Worm (Caenorhabditis elegans) whole organism, late embryonic: ENCODE measurements around the gene rgs-4.

Experiments
- C08G9.2 ChIP-seq: sonication (generic microtip); optimal IDR thresholded peaks from 2 replicates; lab custom pipeline; 2016; ENCODE audit warnings: mild to moderate bottlenecking, missing genetic modification characterization, moderate library complexity, missing compliant biosample characterization
- F13H6.1 ChIP-seq: sonication (generic microtip); optimal IDR thresholded peaks from 2 replicates; lab custom pipeline; 2016; ENCODE audit warnings: missing genetic modification characterization, missing compliant biosample characterization
- K09A11.1 ChIP-seq: sonication (generic microtip); optimal IDR thresholded peaks from 2 replicates; lab custom pipeline; 2017; ENCODE audit warnings: antibody characterized with exemption, mild to moderate bottlenecking, missing genetic modification characterization, missing compliant biosample characterization; ENCODE audit not compliant: insufficient read depth
- T23F11.4 ChIP-seq: fragments of 200-800 bp; sonication (Bioruptor generic); optimal IDR thresholded peaks from 2 replicates; lab custom pipeline; 2018; ENCODE audit warnings: mild to moderate bottlenecking, missing genetic modification characterization, missing compliant biosample characterization
- Y22D7AL.16 ChIP-seq: sonication (generic microtip); optimal IDR thresholded peaks from 2 replicates; lab custom pipeline; 2016; ENCODE audit warnings: missing genetic modification characterization, missing compliant biosample characterization
- ceh-14 ChIP-seq: sonication (generic microtip); optimal IDR thresholded peaks from 2 replicates; lab custom pipeline; 2016; ENCODE audit warnings: missing genotype, missing genetic modification characterization, missing compliant biosample characterization
- ceh-2 ChIP-seq: sonication (generic microtip); optimal IDR thresholded peaks from 2 replicates; lab custom pipeline; 2016; ENCODE audit warnings: missing genotype, missing genetic modification characterization, missing compliant biosample characterization
- ceh-22 ChIP-seq: sonication (generic microtip); optimal IDR thresholded peaks from 2 replicates; lab custom pipeline; 2017; ENCODE audit warnings: missing biosample characterization, missing genetic modification characterization
- ceh-45 ChIP-seq: fragments of 200-800 bp; sonication (Bioruptor generic); IDR thresholded peaks from 2 replicates; pipeline ENCODE4 v1.3.6; 2022; ENCODE audit warnings: missing genetic modification reagents, missing genetic modification characterization, missing compliant biosample characterization
- ceh-48 ChIP-seq: sonication (generic microtip); optimal IDR thresholded peaks from 2 replicates; lab custom pipeline; 2016; ENCODE audit warnings: missing genetic modification characterization, inconsistent platforms, missing compliant biosample characterization
- ceh-6 ChIP-seq: fragments of 200-800 bp; sonication (Bioruptor generic); optimal IDR thresholded peaks from 2 replicates; lab custom pipeline; 2018; ENCODE audit warnings: mild to moderate bottlenecking, missing genetic modification characterization, missing compliant biosample characterization
- ceh-9 ChIP-seq: sonication (generic microtip); optimal IDR thresholded peaks from 2 replicates; lab custom pipeline; 2016; ENCODE audit warnings: mild to moderate bottlenecking, missing genetic modification characterization, inconsistent platforms, missing compliant biosample characterization
- dmd-4 ChIP-seq: sonication (generic microtip); optimal IDR thresholded peaks from 2 replicates; lab custom pipeline; 2016; ENCODE audit warnings: borderline replicate concordance, missing genetic modification characterization, missing compliant biosample characterization
- dve-1 ChIP-seq: sonication (generic microtip); optimal IDR thresholded peaks from 2 replicates; lab custom pipeline; 2017; ENCODE audit warnings: antibody characterized with exemption, mild to moderate bottlenecking, missing genetic modification characterization, missing compliant biosample characterization
- elt-2 ChIP-seq: sonication (generic microtip); optimal IDR thresholded peaks from 2 replicates; lab custom pipeline; 2016; ENCODE audit warnings: missing genetic modification reagents, missing genetic modification characterization, missing compliant biosample characterization
- ets-4 ChIP-seq: sonication (generic microtip); optimal IDR thresholded peaks from 2 replicates; lab custom pipeline; 2016; ENCODE audit warnings: missing genetic modification characterization, missing compliant biosample characterization
- eyg-1 ChIP-seq: sonication (generic microtip); optimal IDR thresholded peaks from 2 replicates; lab custom pipeline; 2016; ENCODE audit warnings: missing genotype, missing genetic modification characterization, missing compliant biosample characterization
- fax-1 ChIP-seq: sonication (generic microtip); optimal IDR thresholded peaks from 2 replicates; lab custom pipeline; 2016; ENCODE audit warnings: missing genotype, missing genetic modification characterization, missing compliant biosample characterization
- fkh-10 ChIP-seq: fragments of 150-350 bp; optimal IDR thresholded peaks from 2 replicates; lab custom pipeline; 2014; ENCODE audit warnings: missing biosample characterization, missing genetic modification reagents, missing genetic modification characterization
- hlh-13 ChIP-seq: fragments of 200-800 bp; sonication (Bioruptor generic); optimal IDR thresholded peaks from 2 replicates; lab custom pipeline; 2018; ENCODE audit warnings: mild to moderate bottlenecking, missing genetic modification characterization, missing compliant biosample characterization
- hlh-15 ChIP-seq: sonication (generic microtip); optimal IDR thresholded peaks from 2 replicates; lab custom pipeline; 2016; ENCODE audit warnings: missing genetic modification characterization, missing compliant biosample characterization
- hlh-30 ChIP-seq: sonication (generic microtip); optimal IDR thresholded peaks from 2 replicates; lab custom pipeline; 2017; ENCODE audit warnings: antibody characterized with exemption, missing genetic modification characterization, missing compliant biosample characterization; ENCODE audit not compliant: insufficient read depth
- hlh-8 ChIP-seq: sonication (generic microtip); optimal IDR thresholded peaks from 2 replicates; lab custom pipeline; 2016; ENCODE audit warnings: missing genotype, missing genetic modification characterization, missing compliant biosample characterization
- lin-11 ChIP-seq: fragments of 200-800 bp; sonication (Bioruptor generic); optimal IDR thresholded peaks from 2 replicates; lab custom pipeline; 2018; ENCODE audit warnings: mild to moderate bottlenecking, missing genetic modification characterization, missing compliant biosample characterization
- nfya-1 ChIP-seq: sonication (generic microtip); optimal IDR thresholded peaks from 2 replicates; lab custom pipeline; 2017; ENCODE audit warnings: missing genetic modification characterization, mild to moderate bottlenecking, missing compliant biosample characterization, antibody characterized with exemption, moderate library complexity
- nhr-11 ChIP-seq: fragments of 150-350 bp; optimal IDR thresholded peaks from 2 replicates; lab custom pipeline; 2014; ENCODE audit warnings: missing biosample characterization, missing genetic modification characterization
- nhr-232 ChIP-seq: sonication (generic microtip); optimal IDR thresholded peaks from 2 replicates; lab custom pipeline; 2016; ENCODE audit warnings: missing genetic modification characterization, missing compliant biosample characterization
- npax-4 ChIP-seq: sonication (generic microtip); optimal IDR thresholded peaks from 2 replicates; lab custom pipeline; 2016; ENCODE audit warnings: missing genetic modification characterization, missing compliant biosample characterization
- odd-2 ChIP-seq: sonication (generic microtip); optimal IDR thresholded peaks from 2 replicates; lab custom pipeline; 2017; ENCODE audit warnings: antibody characterized with exemption, mild to moderate bottlenecking, missing genetic modification characterization, missing compliant biosample characterization
- pat-9 ChIP-seq: fragments of 200-800 bp; sonication (Bioruptor generic); optimal IDR thresholded peaks from 2 replicates; lab custom pipeline; 2018; ENCODE audit warnings: mild to moderate bottlenecking, missing genetic modification characterization, moderate library complexity, missing compliant biosample characterization
- pax-1 ChIP-seq: fragments of 150-350 bp; optimal IDR thresholded peaks from 2 replicates; lab custom pipeline; 2014; ENCODE audit warnings: missing biosample characterization, missing genetic modification characterization
- pha-4 ChIP-seq: fragments of 150-350 bp; optimal IDR thresholded peaks from 2 replicates; lab custom pipeline; 2018; ENCODE audit warnings: missing biosample characterization, missing genetic modification reagents, missing genetic modification characterization
- pqm-1 ChIP-seq: sonication (generic microtip); optimal IDR thresholded peaks from 2 replicates; lab custom pipeline; 2016; ENCODE audit warnings: missing genetic modification characterization, missing compliant biosample characterization
- ref-2 ChIP-seq: sonication (generic microtip); optimal IDR thresholded peaks from 2 replicates; lab custom pipeline; 2016; ENCODE audit warnings: missing genetic modification characterization, missing compliant biosample characterization
- rnt-1 ChIP-seq: sonication (generic microtip); optimal IDR thresholded peaks from 2 replicates; lab custom pipeline; 2016; ENCODE audit warnings: missing genetic modification characterization, missing compliant biosample characterization
- sdc-2 ChIP-seq: sonication (generic microtip); optimal IDR thresholded peaks from 2 replicates; lab custom pipeline; 2016; ENCODE audit warnings: missing genotype, missing genetic modification characterization, missing compliant biosample characterization
- sox-4 ChIP-seq: sonication (generic microtip); optimal IDR thresholded peaks from 2 replicates; lab custom pipeline; 2017; ENCODE audit warnings: mild to moderate bottlenecking, missing genetic modification characterization, inconsistent platforms, missing compliant biosample characterization
- syd-9 ChIP-seq: sonication (generic microtip); optimal IDR thresholded peaks from 2 replicates; lab custom pipeline; 2016; ENCODE audit warnings: mild to moderate bottlenecking, missing genetic modification characterization, moderate library complexity, missing compliant biosample characterization
- tbx-2 ChIP-seq: sonication (generic microtip); optimal IDR thresholded peaks from 2 replicates; lab custom pipeline; 2016; ENCODE audit warnings: missing genetic modification characterization, missing compliant biosample characterization
- tbx-7 ChIP-seq: sonication (generic microtip); optimal IDR thresholded peaks from 2 replicates; lab custom pipeline; 2016; ENCODE audit warnings: missing genotype, missing genetic modification characterization, missing compliant biosample characterization
- ttx-3 ChIP-seq: sonication (generic microtip); optimal IDR thresholded peaks from 2 replicates; lab custom pipeline; 2016; ENCODE audit warnings: missing genetic modification reagents, missing genetic modification characterization, missing compliant biosample characterization
- unc-3 ChIP-seq, 2 experiments: fragments of 200-800 bp in 1 of 2; sonication (Bioruptor generic) in 1 of 2; sonication (generic microtip) in 1 of 2; conservative IDR thresholded peaks in 1 of 2; optimal IDR thresholded peaks in 1 of 2; 2 replicates each; pipeline versions ENCODE4 v1.3.6 to Lab custom; 2016 to 2022; ENCODE audit warnings: missing compliant biosample characterization in 2 of 2, missing genetic modification characterization in 2 of 2, missing genetic modification reagents in 1 of 2
- unc-42 ChIP-seq: sonication (generic microtip); optimal IDR thresholded peaks from 2 replicates; lab custom pipeline; 2016; ENCODE audit warnings: missing genotype, missing genetic modification characterization, missing compliant biosample characterization
- ztf-16 ChIP-seq: sonication (generic microtip); optimal IDR thresholded peaks from 2 replicates; lab custom pipeline; 2017; ENCODE audit warnings: missing genetic modification characterization, missing compliant biosample characterization

rgs-4 gene

DNA sequence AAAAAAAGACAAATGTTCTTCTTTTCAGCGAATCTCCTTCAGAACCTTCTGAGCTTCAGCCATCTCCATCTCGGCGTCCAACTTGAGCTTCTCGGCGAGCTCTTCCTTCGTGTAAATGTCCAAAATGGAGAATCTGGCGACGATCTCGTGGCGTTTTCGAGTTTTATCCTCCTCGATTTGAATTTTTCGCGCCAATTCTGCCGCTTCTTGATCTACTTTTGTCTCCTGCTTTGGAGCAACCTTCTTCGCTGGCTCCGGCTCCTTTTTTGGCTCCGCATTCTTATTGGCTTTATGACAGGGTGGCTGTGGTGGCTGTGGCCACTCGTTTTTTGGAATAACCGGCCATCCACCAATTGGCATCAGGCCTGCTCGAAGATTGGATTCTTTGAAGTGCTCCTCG, 18.8 kb downstream of the rgs-4 start:
- TF ChIP-seq lin-11 (no peak), hlh-13 (GFP tag; lab: Kevin White, UChicago) (no peak), K09A11.1 (tag; lab: Kevin White, UChicago) (no peak), dmd-4 (tag; lab: Kevin White, UChicago) (no peak), ceh-2 (tag; lab: Kevin White, UChicago) (no peak), pat-9 (tag; lab: Kevin White, UChicago) (no peak)

DNA sequence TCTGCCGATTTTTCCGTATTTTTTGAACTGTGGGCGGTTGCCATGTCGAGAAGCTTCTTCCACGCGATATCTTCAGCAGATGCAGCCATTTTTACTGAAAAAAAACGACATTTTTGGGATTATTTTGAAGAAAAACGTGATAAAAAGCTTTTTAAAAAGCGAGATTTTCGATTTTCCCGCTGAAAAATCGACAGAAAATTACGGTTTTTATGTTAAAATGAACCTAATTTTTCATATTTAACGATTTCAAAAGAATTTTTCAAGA, 23.1 kb downstream of the rgs-4 start, which contains the start of gene Y38E10A.22:
Gene Y38E10A.22 (minus strand): TSS at position 101 of the 265 bp plus-strand sequence.
- no peak for TF ChIP-seq ceh-2 (tag; lab: Kevin White, UChicago)
- no peak for TF ChIP-seq unc-3 (GFP tag; conservative IDR thresholded peaks at IDR 0.05; lab: Robert Waterston, UW)
- no peak for TF ChIP-seq unc-3 (tag; optimal IDR thresholded peaks at IDR 0.05; lab: Kevin White, UChicago)
- TF ChIP-seq ceh-9 (tag; lab: Kevin White, UChicago) = no peak
- no peak for TF ChIP-seq ets-4 (tag; lab: Kevin White, UChicago)
- no peak for TF ChIP-seq ztf-16 (tag; lab: Kevin White, UChicago)
- TF ChIP-seq T23F11.4 = no peak
- no peak for TF ChIP-seq C08G9.2
- TF ChIP-seq dmd-4 (tag; lab: Kevin White, UChicago) = no peak
- no peak for TF ChIP-seq ceh-14
- TF ChIP-seq ceh-22 (tag; lab: Kevin White, UChicago) = no peak
- no peak for TF ChIP-seq hlh-30 (tag; lab: Kevin White, UChicago)
- no peak for TF ChIP-seq fax-1 (tag; lab: Kevin White, UChicago)
- no peak for TF ChIP-seq hlh-8 (tag; lab: Kevin White, UChicago)
- no peak for TF ChIP-seq fkh-10 (GFP tag; lab: Kevin White, UChicago)

DNA sequence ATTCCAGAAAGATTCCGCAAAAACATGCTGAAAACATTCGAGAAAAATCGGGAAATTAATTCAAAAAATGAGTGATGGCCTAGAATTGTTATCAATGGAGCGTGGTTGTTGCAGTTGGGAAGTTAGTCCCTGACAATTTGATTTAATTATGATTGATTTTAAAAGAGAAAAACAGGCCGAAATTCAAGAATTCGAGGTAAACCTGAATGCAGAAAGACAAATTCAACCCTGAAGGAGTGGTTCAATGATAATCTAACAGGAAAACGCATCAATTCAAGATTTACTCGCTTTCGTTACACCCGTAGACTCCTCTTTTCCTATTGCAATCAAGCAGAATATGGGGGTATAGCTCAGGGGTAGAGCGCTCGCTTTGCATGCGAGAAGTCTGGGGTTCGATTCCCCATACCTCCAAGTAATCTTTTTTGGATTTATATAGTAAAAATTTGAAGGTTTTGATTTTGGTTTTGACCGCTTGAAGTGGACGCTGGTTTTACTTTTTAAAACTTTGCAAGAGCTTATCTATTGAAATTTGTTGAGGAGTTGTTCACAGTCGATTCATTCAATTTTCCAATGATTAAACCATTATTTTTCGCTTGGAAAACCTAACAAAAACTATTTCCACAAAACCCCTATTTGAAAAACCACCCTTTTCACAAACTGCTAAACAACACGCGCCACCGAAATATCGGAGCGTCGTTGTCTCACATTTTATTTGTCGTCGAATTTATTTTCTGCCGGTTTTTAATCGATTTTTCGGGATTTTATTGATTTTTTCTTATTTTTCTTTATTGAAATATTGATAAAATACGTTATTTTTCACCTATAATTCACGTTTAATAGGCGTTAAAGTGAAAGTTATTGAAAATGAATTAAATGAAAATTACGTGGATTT, 23.7 kb downstream of the rgs-4 start:
- TF ChIP-seq pat-9 (tag; lab: Kevin White, UChicago) (no peak), hlh-30 (tag; lab: Kevin White, UChicago) (no peak), Y22D7AL.16 (tag; lab: Kevin White, UChicago) (no peak), dmd-4 (tag; lab: Kevin White, UChicago) (no peak), ztf-16 (tag; lab: Kevin White, UChicago) (no peak), lin-11 (peak; percentile 14), ceh-2 (tag; lab: Kevin White, UChicago) (peak; percentile 79), unc-3 (GFP tag; conservative IDR thresholded peaks at IDR 0.05; lab: Robert Waterston, UW) (no peak), unc-3 (tag; optimal IDR thresholded peaks at IDR 0.05; lab: Kevin White, UChicago) (peak; percentile 18), npax-4 (tag; lab: Kevin White, UChicago) (no peak), tbx-2 (peak; percentile 81), ceh-45 (GFP tag; lab: Robert Waterston, UW) (no peak), rnt-1 (tag; lab: Kevin White, UChicago) (peak; percentile 87), syd-9 (tag; lab: Kevin White, UChicago) (peak; percentile 25), hlh-15 (tag; lab: Kevin White, UChicago) (peak; percentile 28), fkh-10 (GFP tag; lab: Kevin White, UChicago) (no peak), sdc-2 (tag; lab: Kevin White, UChicago) (no peak), ets-4 (tag; lab: Kevin White, UChicago) (peak; percentile 82), dve-1 (no peak), ttx-3 (tag; lab: Kevin White, UChicago) (no peak), ceh-48 (tag; lab: Kevin White, UChicago) (peak; percentile 12), nhr-11 (no peak), ref-2 (tag; lab: Kevin White, UChicago) (peak; percentile 62), pax-1 (tag; lab: Kevin White, UChicago) (peak; percentile 9), nfya-1 (tag; lab: Kevin White, UChicago) (peak; percentile 43), eyg-1 (tag; lab: Kevin White, UChicago) (no peak), sox-4 (no peak), unc-42 (tag; lab: Kevin White, UChicago) (peak; percentile 93), nhr-232 (no peak), odd-2 (tag; lab: Kevin White, UChicago) (no peak), tbx-7 (peak; percentile 74), elt-2 (peak; percentile 46), F13H6.1 (tag; lab: Kevin White, UChicago) (peak; percentile 47), ceh-6 (GFP tag; lab: Kevin White, UChicago) (no peak), pha-4 (tag; lab: Kevin White, UChicago) (no peak), hlh-13 (GFP tag; lab: Kevin White, UChicago) (peak; percentile 20), pqm-1 (no peak), T23F11.4 (peak; percentile 16)
